Worm (Caenorhabditis elegans) whole organism, late embryonic: ENCODE results near the gene algn-13.

Experiments
- ama-1 ChIP-seq: fragments of 150-350 bp; optimal IDR thresholded peaks from 2 replicates; lab custom pipeline; 2014
- ceh-48 ChIP-seq: sonication (generic microtip); optimal IDR thresholded peaks from 2 replicates; lab custom pipeline; 2016; ENCODE audit warnings: missing genetic modification characterization, inconsistent platforms, missing compliant biosample characterization
- dve-1 ChIP-seq: sonication (generic microtip); optimal IDR thresholded peaks from 2 replicates; lab custom pipeline; 2017; ENCODE audit warnings: antibody characterized with exemption, mild to moderate bottlenecking, missing genetic modification characterization, missing compliant biosample characterization
- fkh-10 ChIP-seq: fragments of 150-350 bp; optimal IDR thresholded peaks from 2 replicates; lab custom pipeline; 2014; ENCODE audit warnings: missing biosample characterization, missing genetic modification reagents, missing genetic modification characterization
- mec-3 ChIP-seq: sonication (generic microtip); optimal IDR thresholded peaks from 2 replicates; lab custom pipeline; 2016; ENCODE audit warnings: borderline replicate concordance, missing genetic modification characterization, missing compliant biosample characterization
- nfya-1 ChIP-seq: sonication (generic microtip); optimal IDR thresholded peaks from 2 replicates; lab custom pipeline; 2017; ENCODE audit warnings: missing genetic modification characterization, mild to moderate bottlenecking, missing compliant biosample characterization, antibody characterized with exemption, moderate library complexity
- nhr-11 ChIP-seq: fragments of 150-350 bp; optimal IDR thresholded peaks from 2 replicates; lab custom pipeline; 2014; ENCODE audit warnings: missing biosample characterization, missing genetic modification characterization
- pax-1 ChIP-seq: fragments of 150-350 bp; optimal IDR thresholded peaks from 2 replicates; lab custom pipeline; 2014; ENCODE audit warnings: missing biosample characterization, missing genetic modification characterization
- pha-2 ChIP-seq: sonication (generic microtip); optimal IDR thresholded peaks from 2 replicates; lab custom pipeline; 2017; ENCODE audit warnings: mild to moderate bottlenecking, missing genetic modification characterization, missing compliant biosample characterization
- ref-2 ChIP-seq: sonication (generic microtip); optimal IDR thresholded peaks from 2 replicates; lab custom pipeline; 2016; ENCODE audit warnings: missing genetic modification characterization, missing compliant biosample characterization
- syd-9 ChIP-seq: sonication (generic microtip); optimal IDR thresholded peaks from 2 replicates; lab custom pipeline; 2016; ENCODE audit warnings: mild to moderate bottlenecking, missing genetic modification characterization, moderate library complexity, missing compliant biosample characterization
- ttx-3 ChIP-seq: sonication (generic microtip); optimal IDR thresholded peaks from 2 replicates; lab custom pipeline; 2016; ENCODE audit warnings: missing genetic modification reagents, missing genetic modification characterization, missing compliant biosample characterization

ce11 chrV:13986823-13987222 lies 25.0 kb upstream of the algn-13 start:
- TF ChIP-seq nfya-1 (tag; lab: Kevin White, UChicago) (no peak), ceh-48 (tag; lab: Kevin White, UChicago) (no peak), mec-3 (tag; lab: Kevin White, UChicago) (no peak), dve-1 (no peak), nhr-11 (no peak), ama-1 (lab: Kevin White, UChicago) (no peak), pha-2 (tag; lab: Kevin White, UChicago) (no peak), syd-9 (tag; lab: Kevin White, UChicago) (no peak), pax-1 (tag; lab: Kevin White, UChicago) (no peak), ttx-3 (tag; lab: Kevin White, UChicago) (no peak), fkh-10 (GFP tag; lab: Kevin White, UChicago) (no peak), ref-2 (tag; lab: Kevin White, UChicago) (no peak)
